Worm (Caenorhabditis elegans) whole organism, midembryonic: ENCODE data around the gene srx-119.

Experiments
- T22C8.4 ChIP-seq: fragments of 200-800 bp; sonication (Bioruptor generic); IDR thresholded peaks from 2 replicates; pipeline ENCODE4 v1.3.6; 2022; ENCODE audit warnings: missing genetic modification characterization, missing compliant biosample characterization
- cog-1 ChIP-seq: sonication (generic microtip); optimal IDR thresholded peaks from 2 replicates; lab custom pipeline; 2016; ENCODE audit warnings: missing genetic modification characterization, missing compliant biosample characterization
- flt-1 ChIP-seq: fragments of 200-800 bp; sonication (Bioruptor generic); IDR thresholded peaks from 2 replicates; pipeline ENCODE4 v1.3.6; 2022; ENCODE audit warnings: missing genetic modification characterization, missing compliant biosample characterization
- klf-2 ChIP-seq: fragments of 200-800 bp; sonication (Bioruptor generic); conservative IDR thresholded peaks from 2 replicates; pipeline ENCODE4 v1.3.6; 2022; ENCODE audit warnings: missing genetic modification reagents, missing genetic modification characterization, missing compliant biosample characterization
- med-1 ChIP-seq: sonication (generic microtip); optimal IDR thresholded peaks from 2 replicates; lab custom pipeline; 2017; ENCODE audit warnings: missing genetic modification characterization, mild to moderate bottlenecking, missing compliant biosample characterization, antibody characterized with exemption, missing genetic modification reagents; ENCODE audit not compliant: insufficient read depth
- ref-1 ChIP-seq: fragments of 200-800 bp; sonication (Bioruptor generic); conservative IDR thresholded peaks from 2 replicates; pipeline ENCODE4 v1.3.6; 2022; ENCODE audit warnings: missing genetic modification reagents, missing genetic modification characterization, missing compliant biosample characterization
- tab-1 ChIP-seq: fragments of 200-800 bp; sonication (Bioruptor generic); IDR thresholded peaks from 2 replicates; pipeline ENCODE4 v1.3.6; 2022; ENCODE audit warnings: missing genetic modification characterization, missing compliant biosample characterization
- ztf-23 ChIP-seq: fragments of 200-800 bp; sonication (Bioruptor generic); IDR thresholded peaks from 2 replicates; pipeline ENCODE4 v1.3.6; 2022; ENCODE audit warnings: missing genetic modification reagents, missing genetic modification characterization, missing compliant biosample characterization
- ztf-29 ChIP-seq: fragments of 200-800 bp; sonication (Bioruptor generic); IDR thresholded peaks from 2 replicates; pipeline ENCODE4 v1.3.6; 2022; ENCODE audit warnings: missing genetic modification reagents, missing genetic modification characterization, missing compliant biosample characterization

Gene srx-119

DNA sequence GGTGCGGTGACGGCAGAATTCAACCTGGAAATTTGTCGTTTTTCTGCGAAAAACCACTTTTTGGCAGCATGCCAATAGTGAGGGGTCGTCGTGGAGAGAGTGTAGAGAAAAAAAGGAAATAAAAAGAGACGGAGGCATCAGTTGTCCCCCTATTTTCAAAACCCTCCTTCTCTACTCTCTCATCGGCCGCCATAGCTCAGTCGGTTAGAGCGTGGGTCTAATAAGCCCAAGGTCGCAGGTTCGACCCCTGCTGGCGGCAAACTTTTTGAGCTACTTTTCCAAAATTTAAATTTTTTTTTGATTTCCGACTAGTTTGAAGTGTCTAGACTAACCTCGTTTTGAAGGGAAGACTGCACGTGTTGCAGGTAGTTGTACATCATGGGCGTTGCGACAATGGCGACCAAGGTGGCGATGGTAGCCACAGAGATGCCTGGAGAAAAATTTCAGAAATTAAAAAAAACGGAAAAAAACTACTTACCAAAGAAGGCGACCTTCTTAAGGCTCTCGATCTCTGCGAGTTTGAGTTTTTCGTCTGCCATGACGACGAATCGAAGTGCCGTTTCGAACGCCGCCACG, 33.4 kb upstream of the srx-119 start, which contains the start of gene col-85:
col-85 (minus strand) TSS at position 540 of the 576 bp plus-strand sequence.
- TF ChIP-seq T22C8.4 = peak; percentile 96
- TF ChIP-seq flt-1 (GFP tag; lab: Robert Waterston, UW) = peak; percentile 97
- peak; percentile 73 for TF ChIP-seq med-1 (GFP tag; lab: Kevin White, UChicago)
- TF ChIP-seq klf-2 (GFP tag; lab: Robert Waterston, UW) = peak; percentile 98
- TF ChIP-seq ztf-29 (GFP tag; lab: Robert Waterston, UW) = peak; percentile 100
- TF ChIP-seq cog-1 (tag; lab: Kevin White, UChicago) = peak; percentile 83
- peak; percentile 98 for TF ChIP-seq tab-1 (GFP tag; lab: Robert Waterston, UW)
- TF ChIP-seq ztf-23 (GFP tag; lab: Robert Waterston, UW) = peak; percentile 98
- TF ChIP-seq ref-1 (GFP tag; lab: Robert Waterston, UW) = peak; percentile 88

DNA sequence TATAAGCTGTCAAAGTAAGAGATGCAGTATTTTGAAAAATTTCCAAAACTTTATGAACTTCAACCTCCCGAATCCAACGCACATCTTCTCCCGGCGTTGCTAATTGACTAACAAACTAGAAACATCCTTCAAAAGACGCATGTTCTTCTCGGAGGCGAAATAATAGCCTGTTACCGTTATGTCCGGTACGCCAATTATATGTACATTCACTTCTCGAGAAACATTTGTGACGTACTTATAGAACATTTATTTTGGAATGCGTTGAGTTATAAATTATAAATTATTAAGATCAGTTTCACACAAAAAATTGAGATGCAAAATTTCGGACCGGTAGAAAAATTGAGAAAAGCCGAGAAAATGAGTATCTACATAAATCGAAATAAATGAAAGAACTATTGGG, 31.1 kb upstream of the srx-119 start, which contains the start of gene T21B4.3:
T21B4.3 (minus strand) TSS at position 101 of the 400 bp plus-strand sequence.
- no peak for TF ChIP-seq klf-2 (GFP tag; lab: Robert Waterston, UW)
- TF ChIP-seq ref-1 (GFP tag; lab: Robert Waterston, UW) = no peak
- no peak for TF ChIP-seq med-1 (GFP tag; lab: Kevin White, UChicago)
- TF ChIP-seq cog-1 (tag; lab: Kevin White, UChicago) = no peak
- no peak for TF ChIP-seq ztf-29 (GFP tag; lab: Robert Waterston, UW)
- no peak for TF ChIP-seq tab-1 (GFP tag; lab: Robert Waterston, UW)
- TF ChIP-seq T22C8.4 = no peak
- TF ChIP-seq ztf-23 (GFP tag; lab: Robert Waterston, UW) = no peak
- TF ChIP-seq flt-1 (GFP tag; lab: Robert Waterston, UW) = no peak

DNA sequence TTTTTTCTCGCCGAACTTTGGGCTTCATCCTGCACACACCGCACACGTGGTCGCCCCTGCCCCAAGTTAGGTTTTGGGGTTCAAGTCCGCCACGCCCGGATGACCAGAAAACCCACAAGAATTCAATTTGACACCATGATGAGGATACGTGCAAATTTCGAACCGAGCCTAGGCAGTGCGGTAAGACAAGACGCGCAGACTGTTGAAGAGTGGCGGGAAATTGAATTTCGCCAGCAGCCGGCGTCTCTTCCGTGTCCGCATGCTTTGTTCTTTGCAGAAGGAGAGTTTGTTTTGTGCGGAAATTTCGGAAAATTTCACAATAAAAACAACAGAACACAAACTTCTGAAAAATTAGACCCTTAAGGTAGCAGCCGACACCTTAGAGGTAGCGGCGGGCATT, 28.1 kb upstream of the srx-119 start:
- TF ChIP-seq ref-1 (GFP tag; lab: Robert Waterston, UW) (no peak), tab-1 (GFP tag; lab: Robert Waterston, UW) (no peak), ztf-23 (GFP tag; lab: Robert Waterston, UW) (no peak), cog-1 (tag; lab: Kevin White, UChicago) (no peak), ztf-29 (GFP tag; lab: Robert Waterston, UW) (no peak), klf-2 (GFP tag; lab: Robert Waterston, UW) (no peak), flt-1 (GFP tag; lab: Robert Waterston, UW) (no peak), T22C8.4 (no peak), med-1 (GFP tag; lab: Kevin White, UChicago) (no peak)

DNA sequence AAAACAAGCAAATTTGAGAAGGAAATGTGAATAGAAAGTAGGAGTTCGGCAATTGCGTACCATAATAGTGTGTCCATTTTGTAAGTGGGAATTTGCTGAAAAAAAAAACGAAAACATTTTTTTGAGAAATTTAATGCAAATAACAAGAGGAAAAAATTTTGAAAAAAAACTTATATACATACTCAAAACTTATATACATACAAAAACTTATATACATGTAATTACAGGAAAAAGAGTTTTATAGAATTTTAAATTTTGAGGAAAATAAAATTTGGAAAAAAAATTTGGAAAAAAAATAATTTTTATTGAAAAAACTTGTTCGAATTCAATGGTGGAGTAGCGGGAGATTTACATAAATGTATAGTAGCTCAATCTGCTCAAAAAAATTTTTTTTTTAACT, 25.3 kb upstream of the srx-119 start, which contains the start of gene ador-1:
ador-1 (minus strand) TSS at position 101 of the 400 bp plus-strand sequence.
- no peak for TF ChIP-seq ref-1 (GFP tag; lab: Robert Waterston, UW)
- TF ChIP-seq ztf-23 (GFP tag; lab: Robert Waterston, UW) = no peak
- TF ChIP-seq flt-1 (GFP tag; lab: Robert Waterston, UW) = no peak
- TF ChIP-seq klf-2 (GFP tag; lab: Robert Waterston, UW) = no peak
- no peak for TF ChIP-seq tab-1 (GFP tag; lab: Robert Waterston, UW)
- no peak for TF ChIP-seq T22C8.4
- TF ChIP-seq cog-1 (tag; lab: Kevin White, UChicago) = no peak
- TF ChIP-seq med-1 (GFP tag; lab: Kevin White, UChicago) = no peak
- no peak for TF ChIP-seq ztf-29 (GFP tag; lab: Robert Waterston, UW)

DNA sequence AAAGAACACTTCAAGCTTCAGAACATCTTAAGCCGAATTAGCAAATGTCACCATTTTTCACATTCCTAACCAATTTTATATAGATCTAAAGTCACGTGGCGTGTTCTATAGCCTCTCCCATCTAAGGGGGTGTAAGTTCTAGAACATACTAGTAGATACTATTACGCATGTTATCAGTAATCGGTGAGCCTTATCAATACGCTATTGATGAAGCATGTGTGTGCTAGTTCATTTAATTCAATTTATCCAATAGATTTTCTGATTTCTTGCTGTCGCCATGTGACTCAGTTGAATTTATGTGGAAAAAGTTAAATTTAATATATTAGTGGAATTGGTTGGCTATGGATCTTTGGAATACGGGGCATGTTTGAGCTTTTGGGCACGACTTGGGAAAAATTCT, 21.5 kb upstream of the srx-119 start:
- TF ChIP-seq flt-1 (GFP tag; lab: Robert Waterston, UW) = no peak
- TF ChIP-seq tab-1 (GFP tag; lab: Robert Waterston, UW) = no peak
- no peak for TF ChIP-seq T22C8.4
- no peak for TF ChIP-seq ref-1 (GFP tag; lab: Robert Waterston, UW)
- TF ChIP-seq ztf-23 (GFP tag; lab: Robert Waterston, UW) = no peak
- no peak for TF ChIP-seq klf-2 (GFP tag; lab: Robert Waterston, UW)
- no peak for TF ChIP-seq cog-1 (tag; lab: Kevin White, UChicago)

DNA sequence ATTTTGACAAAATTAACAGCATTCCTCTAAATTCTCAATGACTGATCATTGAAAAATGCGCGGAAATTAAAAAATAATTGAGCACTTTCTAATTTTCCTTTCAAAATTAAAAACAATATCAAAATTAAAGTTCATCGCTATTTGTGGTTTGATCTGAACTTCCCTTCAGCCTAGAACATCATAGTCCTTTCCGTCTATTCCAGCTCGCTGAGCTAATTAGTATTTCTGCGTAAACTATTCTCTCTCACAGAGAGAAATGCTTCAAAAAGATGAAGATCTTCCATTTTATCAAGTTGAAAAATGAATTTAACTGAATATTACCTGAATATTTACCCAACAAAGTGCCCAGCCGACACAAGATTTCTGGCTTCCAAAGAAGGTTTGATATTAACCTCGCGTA, 21.0 kb upstream of the srx-119 start, which contains the start of gene srh-68:
srh-68 (plus strand) TSS at position 301 of the 400 bp plus-strand sequence.
- TF ChIP-seq ztf-23 (GFP tag; lab: Robert Waterston, UW) (no peak), cog-1 (tag; lab: Kevin White, UChicago) (no peak), ref-1 (GFP tag; lab: Robert Waterston, UW) (no peak)

DNA sequence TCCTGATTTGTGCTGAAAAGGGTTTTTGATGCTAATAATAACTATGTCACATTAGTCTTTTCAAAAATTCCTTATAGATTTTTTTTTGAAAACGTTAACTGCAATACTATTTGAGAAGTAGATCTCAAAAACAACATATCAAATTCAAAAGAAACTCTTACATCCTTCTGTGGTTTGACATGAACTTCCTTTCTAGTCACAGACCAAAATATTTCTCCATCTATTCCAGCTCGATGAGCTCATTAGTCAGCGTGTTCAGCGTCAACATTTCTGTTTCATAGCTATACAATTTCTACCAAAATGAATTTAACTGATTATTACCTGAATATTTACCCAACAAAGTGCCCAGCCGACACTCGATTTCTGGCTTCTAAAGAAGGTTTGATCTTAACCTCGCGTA, 19.4 kb upstream of the srx-119 start, which contains the start of gene srh-67:
srh-67 (plus strand) TSS at position 301 of the 400 bp plus-strand sequence.
- TF ChIP-seq ref-1 (GFP tag; lab: Robert Waterston, UW) (no peak), med-1 (GFP tag; lab: Kevin White, UChicago) (no peak)

DNA sequence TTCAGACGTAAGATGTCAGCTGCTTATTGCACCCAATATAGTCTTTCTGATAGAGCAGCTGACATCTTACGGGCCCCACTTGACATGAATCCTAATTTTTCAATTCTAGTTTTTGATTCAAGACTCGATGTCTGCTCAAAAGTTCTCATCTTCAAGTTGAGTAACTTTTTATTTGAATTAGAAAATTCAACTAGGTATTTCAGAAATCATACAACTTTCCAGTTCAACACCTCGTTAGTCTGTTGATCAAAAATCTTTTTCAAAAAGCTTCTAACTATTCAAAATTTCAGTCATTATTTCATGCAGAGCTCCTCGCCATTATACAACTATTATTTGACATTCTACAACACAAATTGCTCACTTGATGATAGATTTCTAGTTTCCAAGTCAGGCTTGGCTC, 16.2 kb upstream of the srx-119 start, which contains the start of gene srh-73:
srh-73 (plus strand) TSS at position 301 of the 400 bp plus-strand sequence.
- TF ChIP-seq med-1 (GFP tag; lab: Kevin White, UChicago) (no peak), T22C8.4 (no peak), flt-1 (GFP tag; lab: Robert Waterston, UW) (no peak), tab-1 (GFP tag; lab: Robert Waterston, UW) (no peak), ref-1 (GFP tag; lab: Robert Waterston, UW) (no peak), klf-2 (GFP tag; lab: Robert Waterston, UW) (no peak), cog-1 (tag; lab: Kevin White, UChicago) (no peak), ztf-29 (GFP tag; lab: Robert Waterston, UW) (no peak), ztf-23 (GFP tag; lab: Robert Waterston, UW) (no peak)

DNA sequence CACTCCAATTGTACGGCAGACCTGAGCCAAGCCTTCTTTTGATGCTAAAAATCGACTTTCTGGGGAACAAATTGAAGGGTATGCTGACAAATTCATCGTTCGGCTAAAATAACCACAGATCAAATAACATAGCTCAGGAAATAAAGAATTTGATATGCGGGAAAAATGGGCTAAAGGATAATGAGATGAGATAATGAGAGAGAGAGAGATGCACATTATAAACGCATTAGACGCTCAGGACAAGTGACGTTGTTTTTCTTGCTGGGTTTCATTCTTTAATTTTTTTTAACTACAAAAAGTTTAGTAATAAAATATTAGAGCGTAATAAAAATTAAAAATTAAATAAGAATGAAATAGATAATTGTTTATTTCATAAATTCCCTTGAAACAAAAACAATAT, 13.4 kb upstream of the srx-119 start, which contains the start of gene srh-69:
srh-69 (minus strand) TSS at position 101 of the 400 bp plus-strand sequence.
- TF ChIP-seq flt-1 (GFP tag; lab: Robert Waterston, UW) = no peak
- TF ChIP-seq cog-1 (tag; lab: Kevin White, UChicago) = no peak
